Worm (Caenorhabditis elegans) whole organism, L4 larva: Measurements from ENCODE around the gene mrps-5.

ENCODE experiments used
- F10B5.3 ChIP-seq: sonication (generic microtip); optimal IDR thresholded peaks from 2 replicates; lab custom pipeline; 2016; ENCODE audit warnings: mild to moderate bottlenecking, missing genetic modification characterization, missing compliant biosample characterization
- F26F4.8 ChIP-seq: fragments of 200-800 bp; sonication (Bioruptor generic); conservative IDR thresholded peaks from 2 replicates; pipeline ENCODE4 v1.3.6; 2022; ENCODE audit warnings: missing genetic modification characterization, missing compliant biosample characterization
- F37D6.2 ChIP-seq: sonication (generic microtip); optimal IDR thresholded peaks from 2 replicates; lab custom pipeline; 2016; ENCODE audit warnings: mild to moderate bottlenecking, missing genetic modification characterization, missing compliant biosample characterization
- F49E8.2 ChIP-seq: sonication (generic microtip); optimal IDR thresholded peaks from 2 replicates; lab custom pipeline; 2016; ENCODE audit warnings: missing compliant biosample characterization, mild to moderate bottlenecking, missing genetic modification characterization, borderline replicate concordance
- T20F7.1 ChIP-seq: fragments of 200-800 bp; sonication (Bioruptor generic); optimal IDR thresholded peaks from 2 replicates; lab custom pipeline; 2018; ENCODE audit warnings: mild to moderate bottlenecking, missing genetic modification characterization, missing compliant biosample characterization
- T26A8.4 ChIP-seq: fragments of 200-800 bp; sonication (Bioruptor generic); IDR thresholded peaks from 2 replicates; pipeline ENCODE4 v1.3.6; 2022; ENCODE audit warnings: missing genetic modification characterization, missing compliant biosample characterization
- Y75B8A.6 ChIP-seq: fragments of 200-800 bp; sonication (Bioruptor generic); IDR thresholded peaks from 2 replicates; pipeline ENCODE4 v1.3.6; 2022; ENCODE audit warnings: missing genetic modification reagents, missing genetic modification characterization, missing compliant biosample characterization
- ZK337.2 ChIP-seq: fragments of 200-800 bp; sonication (Bioruptor generic); IDR thresholded peaks from 2 replicates; pipeline ENCODE4 v1.3.6; 2022; ENCODE audit warnings: missing genetic modification reagents, missing genetic modification characterization, missing compliant biosample characterization
- aly-2 ChIP-seq: sonication (generic microtip); optimal IDR thresholded peaks from 2 replicates; lab custom pipeline; 2018; ENCODE audit warnings: missing biosample characterization, missing genetic modification characterization
- ceh-44 ChIP-seq: fragments of 200-800 bp; sonication (Bioruptor generic); IDR thresholded peaks from 2 replicates; pipeline ENCODE4 v1.3.6; 2022; ENCODE audit warnings: missing genetic modification reagents, missing genetic modification characterization, missing compliant biosample characterization
- ceh-62 ChIP-seq: sonication (generic microtip); optimal IDR thresholded peaks from 2 replicates; lab custom pipeline; 2017; ENCODE audit warnings: missing biosample characterization, missing genetic modification characterization
- cey-2 ChIP-seq: sonication (generic microtip); optimal IDR thresholded peaks from 3 replicates; lab custom pipeline; 2017; ENCODE audit warnings: missing genetic modification characterization, mild to moderate bottlenecking, missing compliant biosample characterization, antibody characterized with exemption, borderline replicate concordance; ENCODE audit not compliant: insufficient read depth
- daf-12 ChIP-seq: fragments of 150-350 bp; optimal IDR thresholded peaks from 2 replicates; lab custom pipeline; 2014; ENCODE audit warnings: missing biosample characterization, missing genetic modification reagents, missing genetic modification characterization
- daf-8 ChIP-seq: fragments of 200-800 bp; sonication (Bioruptor generic); IDR thresholded peaks from 2 replicates; pipeline ENCODE4 v1.3.6; 2022; ENCODE audit warnings: missing genetic modification characterization, missing compliant biosample characterization
- dmd-9 ChIP-seq: fragments of 200-800 bp; sonication (Bioruptor generic); IDR thresholded peaks from 2 replicates; pipeline ENCODE4 v1.3.6; 2022; ENCODE audit warnings: missing genetic modification reagents, missing genetic modification characterization, missing compliant biosample characterization
- dve-1 ChIP-seq: sonication (generic microtip); optimal IDR thresholded peaks from 2 replicates; lab custom pipeline; 2017; ENCODE audit warnings: antibody characterized with exemption, mild to moderate bottlenecking, missing genetic modification characterization, missing compliant biosample characterization; ENCODE audit not compliant: insufficient read depth
- egl-27 ChIP-seq: sonication (generic microtip); optimal IDR thresholded peaks from 3 replicates; lab custom pipeline; 2017; ENCODE audit warnings: missing biosample characterization, missing genetic modification reagents, missing genetic modification characterization
- egl-43 ChIP-seq: fragments of 200-800 bp; sonication (Bioruptor generic); IDR thresholded peaks from 2 replicates; pipeline ENCODE4 v1.3.6; 2022; ENCODE audit warnings: missing genetic modification reagents, missing genetic modification characterization, missing compliant biosample characterization
- fkh-10 ChIP-seq: fragments of 150-350 bp; optimal IDR thresholded peaks from 2 replicates; lab custom pipeline; 2014; ENCODE audit warnings: missing biosample characterization, missing genetic modification reagents, missing genetic modification characterization
- fos-1 ChIP-seq: fragments of 150-350 bp; optimal IDR thresholded peaks from 2 replicates; lab custom pipeline; 2014; ENCODE audit warnings: missing biosample characterization, missing genetic modification characterization
- gei-8 ChIP-seq: fragments of 200-800 bp; sonication (Bioruptor generic); optimal IDR thresholded peaks from 2 replicates; lab custom pipeline; 2018; ENCODE audit warnings: mild to moderate bottlenecking, missing genetic modification characterization, missing compliant biosample characterization
- hif-1 ChIP-seq, 2 experiments: sonication (generic microtip); optimal IDR thresholded peaks; 2 replicates each; lab custom pipeline; 2016 to 2017; ENCODE audit warnings: missing compliant biosample characterization in 2 of 2, missing genetic modification characterization in 2 of 2, missing genetic modification reagents in 2 of 2, missing genotype in 2 of 2, mild to moderate bottlenecking in 1 of 2
- hlh-11 ChIP-seq: fragments of 200-800 bp; sonication (Bioruptor generic); optimal IDR thresholded peaks from 2 replicates; lab custom pipeline; 2018; ENCODE audit warnings: mild to moderate bottlenecking, missing genetic modification characterization, missing compliant biosample characterization
- hmg-1.1 ChIP-seq: fragments of 200-800 bp; sonication (Bioruptor generic); IDR thresholded peaks from 2 replicates; pipeline ENCODE4 v1.3.6; 2022; ENCODE audit warnings: missing genetic modification reagents, missing genetic modification characterization, missing compliant biosample characterization
- lim-7 ChIP-seq: fragments of 200-800 bp; sonication (Bioruptor generic); IDR thresholded peaks from 2 replicates; pipeline ENCODE4 v1.3.6; 2022; ENCODE audit warnings: missing genetic modification characterization, missing compliant biosample characterization
- lin-13 ChIP-seq: fragments of 150-350 bp; optimal IDR thresholded peaks from 2 replicates; lab custom pipeline; 2014; ENCODE audit warnings: missing biosample characterization, missing genetic modification reagents, missing genetic modification characterization
- lin-15B ChIP-seq: fragments of 150-350 bp; sonication (generic microtip); optimal IDR thresholded peaks from 3 replicates; lab custom pipeline; 2014; ENCODE audit warnings: missing biosample characterization, missing genetic modification characterization
- lin-38 ChIP-seq: fragments of 200-800 bp; sonication (Bioruptor generic); IDR thresholded peaks from 2 replicates; pipeline ENCODE4 v1.3.6; 2022; ENCODE audit warnings: missing genetic modification reagents, missing genetic modification characterization, missing compliant biosample characterization
- lin-39 ChIP-seq: fragments of 150-350 bp; optimal IDR thresholded peaks from 2 replicates; lab custom pipeline; 2014; ENCODE audit warnings: missing biosample characterization, missing genetic modification reagents, missing genetic modification characterization
- madf-5 ChIP-seq, 2 experiments: fragments of 200-800 bp; sonication (Bioruptor generic); IDR thresholded peaks; 2 replicates each; pipeline ENCODE4 v1.3.6; 2022; ENCODE audit warnings: missing compliant biosample characterization in 2 of 2, missing genetic modification characterization in 2 of 2
- madf-9 ChIP-seq: fragments of 200-800 bp; sonication (Bioruptor generic); conservative IDR thresholded peaks from 2 replicates; pipeline ENCODE4 v1.3.6; 2022; ENCODE audit warnings: missing genetic modification reagents, missing genetic modification characterization, missing compliant biosample characterization
- mes-2 ChIP-seq: sonication (generic microtip); optimal IDR thresholded peaks from 2 replicates; lab custom pipeline; 2016; ENCODE audit warnings: missing genotype, mild to moderate bottlenecking, missing genetic modification characterization, missing compliant biosample characterization; ENCODE audit not compliant: poor library complexity, severe bottlenecking
- mxl-2 ChIP-seq: fragments of 200-800 bp; sonication (Bioruptor generic); conservative IDR thresholded peaks from 2 replicates; pipeline ENCODE4 v1.3.6; 2022; ENCODE audit warnings: missing genetic modification reagents, missing genetic modification characterization, missing compliant biosample characterization
- nhr-102 ChIP-seq: sonication (generic microtip); optimal IDR thresholded peaks from 2 replicates; lab custom pipeline; 2016; ENCODE audit warnings: mild to moderate bottlenecking, missing genetic modification characterization, moderate library complexity, missing compliant biosample characterization
- nhr-237 ChIP-seq: sonication (generic microtip); optimal IDR thresholded peaks from 2 replicates; lab custom pipeline; 2017; ENCODE audit warnings: missing biosample characterization, missing genetic modification characterization
- nhr-41 ChIP-seq: fragments of 200-800 bp; sonication (Bioruptor generic); IDR thresholded peaks from 2 replicates; pipeline ENCODE4 v1.3.6; 2022; ENCODE audit warnings: missing genetic modification reagents, missing genetic modification characterization, missing compliant biosample characterization
- nhr-42 ChIP-seq: fragments of 200-800 bp; sonication (Bioruptor generic); IDR thresholded peaks from 2 replicates; pipeline ENCODE4 v1.3.6; 2022; ENCODE audit warnings: missing genetic modification characterization, missing compliant biosample characterization
- nhr-48 ChIP-seq: sonication (generic microtip); optimal IDR thresholded peaks from 2 replicates; lab custom pipeline; 2016; ENCODE audit warnings: mild to moderate bottlenecking, missing genetic modification characterization, missing compliant biosample characterization
- nhr-76 ChIP-seq: fragments of 150-350 bp; optimal IDR thresholded peaks from 2 replicates; lab custom pipeline; 2014; ENCODE audit warnings: missing biosample characterization, missing genetic modification characterization
- nhr-77 ChIP-seq: fragments of 150-350 bp; optimal IDR thresholded peaks from 2 replicates; lab custom pipeline; 2014; ENCODE audit warnings: missing biosample characterization, missing genetic modification characterization
- pha-4 ChIP-seq, 2 experiments: fragments of 150-350 bp in 1 of 2; fragments of 200-800 bp in 1 of 2; sonication (Bioruptor generic) in 1 of 2; IDR thresholded peaks in 1 of 2; optimal IDR thresholded peaks in 1 of 2; 2 replicates each; pipeline versions ENCODE4 v1.3.6 to Lab custom; 2014 to 2022; ENCODE audit warnings: missing genetic modification characterization in 2 of 2, missing genetic modification reagents in 2 of 2, missing biosample characterization in 1 of 2, missing compliant biosample characterization in 1 of 2
- rbr-2 ChIP-seq: sonication (generic microtip); optimal IDR thresholded peaks from 2 replicates; lab custom pipeline; 2016; ENCODE audit warnings: missing genotype, missing genetic modification characterization, missing compliant biosample characterization
- skn-1 ChIP-seq: fragments of 150-350 bp; optimal IDR thresholded peaks from 2 replicates; lab custom pipeline; 2014; ENCODE audit warnings: missing biosample characterization, missing genetic modification characterization
- snpc-1.2 ChIP-seq: fragments of 200-800 bp; sonication (Bioruptor generic); IDR thresholded peaks from 2 replicates; pipeline ENCODE4 v1.3.6; 2022; ENCODE audit warnings: missing genetic modification reagents, missing genetic modification characterization, missing compliant biosample characterization
- snpc-4 ChIP-seq: fragments of 150-350 bp; optimal IDR thresholded peaks from 2 replicates; lab custom pipeline; 2014; ENCODE audit warnings: missing biosample characterization, missing genetic modification characterization
- tag-97 ChIP-seq: fragments of 200-800 bp; sonication (Bioruptor generic); IDR thresholded peaks from 2 replicates; pipeline ENCODE4 v1.3.6; 2022; ENCODE audit warnings: missing genetic modification characterization, missing compliant biosample characterization
- unc-130 ChIP-seq: sonication (generic microtip); optimal IDR thresholded peaks from 2 replicates; lab custom pipeline; 2016; ENCODE audit warnings: missing genetic modification reagents, missing genetic modification characterization, missing compliant biosample characterization
- zag-1 ChIP-seq: fragments of 150-350 bp; optimal IDR thresholded peaks from 2 replicates; lab custom pipeline; 2014; ENCODE audit warnings: missing biosample characterization, missing genetic modification characterization
- zfp-2 ChIP-seq: sonication (generic microtip); optimal IDR thresholded peaks from 2 replicates; lab custom pipeline; 2016; ENCODE audit warnings: mild to moderate bottlenecking, missing genetic modification characterization, missing compliant biosample characterization
- zfp-3 ChIP-seq: fragments of 200-800 bp; sonication (Bioruptor generic); conservative IDR thresholded peaks from 2 replicates; pipeline ENCODE4 v1.3.6; 2022; ENCODE audit warnings: missing genetic modification reagents, missing genetic modification characterization, missing compliant biosample characterization
- zip-11 ChIP-seq: fragments of 200-800 bp; sonication (Bioruptor generic); IDR thresholded peaks from 2 replicates; pipeline ENCODE4 v1.3.6; 2022; ENCODE audit warnings: missing genetic modification characterization, missing compliant biosample characterization

The mrps-5 gene

ce11 chrV:12528919-12529318, 34.4 kb upstream of the mrps-5 start:
- TF ChIP-seq F26F4.8 (GFP tag; lab: Robert Waterston, UW) (no peak), nhr-237 (tag; lab: Kevin White, UChicago) (no peak), mxl-2 (GFP tag; lab: Robert Waterston, UW) (no peak), ZK337.2 (GFP tag; lab: Robert Waterston, UW) (no peak), F49E8.2 (tag; lab: Kevin White, UChicago) (no peak), nhr-102 (tag; lab: Kevin White, UChicago) (no peak), mes-2 (tag; lab: Kevin White, UChicago) (no peak), nhr-41 (GFP tag; lab: Robert Waterston, UW) (no peak), zfp-2 (tag; lab: Kevin White, UChicago) (no peak), gei-8 (no peak), dmd-9 (GFP tag; lab: Robert Waterston, UW) (no peak), hif-1 (tag; optimal IDR thresholded peaks at IDR 0.05; lab: Kevin White, UChicago) (peak in 1 of 2 experiments; percentile 77), fkh-10 (GFP tag; lab: Kevin White, UChicago) (no peak), lim-7 (GFP tag; lab: Robert Waterston, UW) (no peak), hlh-11 (tag; lab: Kevin White, UChicago) (peak; percentile 70), madf-9 (GFP tag; lab: Robert Waterston, UW) (no peak), ceh-44 (GFP tag; lab: Robert Waterston, UW) (no peak), rbr-2 (tag; lab: Kevin White, UChicago) (peak; percentile 19), F10B5.3 (no peak), T20F7.1 (GFP tag; lab: Kevin White, UChicago) (no peak), nhr-77 (peak; percentile 74), tag-97 (no peak), lin-39 (tag; lab: Kevin White, UChicago) (no peak), F37D6.2 (tag; lab: Kevin White, UChicago) (no peak), dve-1 (tag; lab: Kevin White, UChicago) (peak; percentile 75), lin-15B (tag; lab: Kevin White, UChicago) (no peak), nhr-76 (tag; lab: Kevin White, UChicago) (no peak), Y75B8A.6 (GFP tag; lab: Robert Waterston, UW) (no peak), daf-8 (no peak), skn-1 (no peak), nhr-48 (peak; percentile 74), snpc-4 (tag; lab: Kevin White, UChicago) (no peak), unc-130 (GFP tag; lab: Kevin White, UChicago) (no peak), T26A8.4 (no peak), ceh-62 (tag; lab: Kevin White, UChicago) (no peak), pha-4 (GFP tag; IDR thresholded peaks at IDR 0.05; lab: Robert Waterston, UW) (no peak), pha-4 (tag; optimal IDR thresholded peaks at IDR 0.05; lab: Kevin White, UChicago) (no peak), egl-27 (tag; lab: Kevin White, UChicago) (no peak), aly-2 (no peak), fos-1 (tag; lab: Kevin White, UChicago) (no peak), lin-38 (GFP tag; lab: Robert Waterston, UW) (no peak), madf-5 (GFP tag; IDR thresholded peaks at IDR 0.05; lab: Robert Waterston, UW) (no peak), snpc-1.2 (no peak), zag-1 (tag; lab: Kevin White, UChicago) (no peak), zip-11 (no peak), lin-13 (GFP tag; lab: Kevin White, UChicago) (no peak), cey-2 (tag; lab: Kevin White, UChicago) (no peak), hmg-1.1 (GFP tag; lab: Robert Waterston, UW) (peak; percentile 44; the same call in 1 of the 2 replicates), zfp-3 (no peak), egl-43 (GFP tag; lab: Robert Waterston, UW) (no peak), nhr-42 (GFP tag; lab: Robert Waterston, UW) (no peak), daf-12 (peak; percentile 30)
